Fruit fly (Drosophila melanogaster) Kc167 (cell line): ENCODE measurements around the gene CG14618.

Source experiments
- Myc ChIP-seq: fragments of >200 bp; optimal IDR thresholded peaks from 2 replicates; lab custom pipeline; 2017; ENCODE audit warnings: missing external identifiers
- Sin3A ChIP-seq: fragments of >200 bp; optimal IDR thresholded peaks from 2 replicates; lab custom pipeline; 2018; ENCODE audit warnings: missing external identifiers
- h ChIP-seq: fragments of >200 bp; optimal IDR thresholded peaks from 3 replicates; lab custom pipeline; 2018; ENCODE audit warnings: missing external identifiers
- insv ChIP-seq: fragments of >200 bp; optimal IDR thresholded peaks from 3 replicates; lab custom pipeline; 2018; ENCODE audit warnings: missing external identifiers
- psq ChIP-seq: fragments of >200 bp; optimal IDR thresholded peaks from 2 replicates; lab custom pipeline; 2017; ENCODE audit warnings: missing external identifiers
- ttk ChIP-seq: sonication (Bioruptor generic); optimal IDR thresholded peaks from 2 replicates; lab custom pipeline; 2017; ENCODE audit warnings: missing external identifiers

The CG14618 gene

DNA sequence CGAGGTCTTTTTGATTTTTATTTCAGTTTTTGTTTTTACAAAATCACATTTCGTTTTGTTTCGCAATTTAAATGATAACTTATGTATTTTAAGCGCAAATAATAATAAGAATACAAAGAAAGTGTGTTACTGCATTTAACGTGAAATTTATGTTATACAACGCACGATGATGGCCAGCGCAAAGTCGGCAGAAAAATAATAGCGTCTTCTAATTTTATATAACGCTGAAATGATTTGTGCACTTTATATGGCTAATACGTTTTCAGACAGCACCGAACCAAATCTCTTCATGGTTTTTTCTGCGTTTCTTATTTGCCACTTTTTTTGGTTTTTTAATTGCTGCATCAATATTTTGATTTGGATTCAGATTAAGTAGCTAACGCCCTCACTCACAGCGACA lies 1.4 kb downstream of the CG14618 start:
- TF ChIP-seq Sin3A (lab: Kevin White, UChicago): no peak

DNA sequence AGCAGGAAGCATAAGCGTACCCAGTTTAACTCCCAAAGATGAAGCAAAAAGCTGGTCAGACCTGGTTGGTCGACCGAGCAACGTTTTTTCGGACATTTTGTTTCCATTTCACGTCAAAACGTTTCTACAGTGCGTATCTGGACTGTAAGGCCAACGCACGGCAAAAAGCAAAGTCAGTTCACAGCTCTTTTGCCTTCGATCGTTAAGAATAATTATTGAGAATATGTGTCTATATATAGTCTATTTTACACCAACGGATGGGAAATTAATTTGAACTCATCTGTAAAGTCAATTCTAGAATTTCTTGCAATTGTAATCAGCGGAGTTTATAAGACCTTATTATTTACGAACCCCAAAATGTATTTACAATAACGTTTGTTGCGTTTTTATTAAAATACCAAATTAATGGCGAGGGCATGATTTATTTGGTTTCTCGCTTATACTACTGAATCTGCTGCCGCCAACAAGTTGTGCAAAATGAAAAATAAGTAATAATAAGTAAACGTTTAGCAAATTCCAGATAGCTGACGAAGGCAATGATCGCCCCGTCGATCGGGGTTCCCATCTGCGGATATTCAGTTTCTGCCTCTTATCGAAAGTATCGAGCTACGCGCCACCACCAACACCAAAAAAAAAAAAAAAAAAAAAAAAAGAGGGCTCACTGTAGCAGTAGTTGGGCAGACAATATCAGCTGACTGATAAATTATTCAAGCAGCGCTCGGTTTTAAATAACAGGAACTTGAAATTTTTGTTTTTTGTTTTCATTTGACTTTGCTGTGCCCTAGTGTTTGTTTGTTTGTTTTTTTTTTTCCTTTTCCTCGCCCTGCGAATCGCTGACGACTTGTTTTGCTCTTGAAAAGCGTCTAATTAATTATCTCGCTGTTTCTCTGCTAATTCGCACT lies 4.4 kb downstream of the CG14618 start:
- TF ChIP-seq h (lab: Kevin White, UChicago) (no peak), insv (no peak), psq (lab: Kevin White, UChicago) (no peak), ttk (no peak), Myc (no peak), Sin3A (lab: Kevin White, UChicago) (no peak)

DNA sequence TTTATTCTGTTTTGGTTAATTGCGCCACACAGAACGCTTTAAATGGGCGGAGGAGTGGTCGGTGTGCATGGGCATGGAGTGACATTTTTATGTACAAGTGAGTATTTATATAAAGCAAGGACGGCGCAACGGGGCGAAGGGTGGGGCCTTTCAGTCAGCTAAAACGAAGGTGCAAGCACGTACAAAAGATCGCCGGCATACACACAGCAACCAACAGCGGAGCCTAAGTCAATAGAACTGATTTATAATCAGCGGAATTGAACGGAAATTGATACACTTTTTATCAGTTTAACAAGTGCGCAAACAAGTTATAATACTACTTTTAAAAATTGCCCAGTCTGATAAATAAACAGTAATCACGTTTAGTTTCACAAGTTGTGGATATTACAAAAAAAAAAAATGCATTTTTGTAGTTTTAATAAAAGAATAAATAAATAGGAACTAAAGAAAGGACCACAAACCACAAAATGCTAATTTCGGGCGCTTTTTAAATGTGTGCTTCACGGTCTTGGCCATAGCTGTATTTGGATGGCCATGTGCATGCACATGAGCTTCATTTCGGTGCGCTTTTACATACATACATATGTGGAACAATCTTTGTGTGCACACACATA lies 5.8 kb downstream of the CG14618 start:
- TF ChIP-seq Myc (no peak), psq (lab: Kevin White, UChicago) (no peak)

DNA sequence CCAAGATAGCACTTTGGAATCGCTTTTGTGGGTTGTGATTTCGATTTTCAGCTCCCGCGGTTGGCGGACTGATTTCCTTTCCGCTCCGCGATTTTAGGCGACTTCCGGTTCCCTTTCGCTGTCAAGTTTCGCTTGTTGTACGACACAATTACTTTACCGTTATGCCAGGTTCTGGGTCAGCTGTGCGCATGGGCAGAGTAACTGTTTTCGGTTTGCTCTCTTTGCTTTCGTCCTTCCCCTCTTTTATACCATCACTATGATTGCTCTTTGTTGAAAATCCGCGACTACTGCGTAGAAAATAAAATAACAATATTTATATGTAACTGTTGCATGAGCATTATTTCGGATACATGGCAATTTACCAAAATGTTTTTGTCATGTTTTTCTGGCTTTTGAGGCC lies 7.1 kb downstream of the CG14618 start:
- TF ChIP-seq psq (lab: Kevin White, UChicago) (no peak), insv (no peak), h (lab: Kevin White, UChicago) (no peak), Myc (no peak), ttk (no peak), Sin3A (lab: Kevin White, UChicago) (no peak)

DNA sequence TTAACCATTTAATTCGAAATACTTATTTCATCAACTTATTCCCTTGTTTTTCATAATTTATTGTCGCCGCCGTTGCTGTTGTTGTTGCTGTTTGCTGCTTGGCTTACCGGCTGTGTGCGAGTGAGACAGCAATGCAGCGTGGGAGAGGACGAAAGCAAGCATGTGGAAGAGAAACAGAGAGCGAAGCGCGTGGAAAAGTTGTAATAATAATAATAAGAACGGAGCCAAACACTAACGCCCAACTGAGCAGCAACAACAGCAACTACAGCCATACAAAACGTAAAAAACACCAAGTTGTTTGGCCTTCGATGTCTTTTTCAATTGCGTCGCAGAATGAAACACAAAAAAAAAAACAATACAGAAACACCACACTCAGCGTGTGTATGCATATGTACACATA lies 7.6 kb downstream of the CG14618 start:
- TF ChIP-seq psq (lab: Kevin White, UChicago) (no peak), Sin3A (lab: Kevin White, UChicago) (no peak), ttk (no peak), insv (no peak), h (lab: Kevin White, UChicago) (no peak), Myc (no peak)

DNA sequence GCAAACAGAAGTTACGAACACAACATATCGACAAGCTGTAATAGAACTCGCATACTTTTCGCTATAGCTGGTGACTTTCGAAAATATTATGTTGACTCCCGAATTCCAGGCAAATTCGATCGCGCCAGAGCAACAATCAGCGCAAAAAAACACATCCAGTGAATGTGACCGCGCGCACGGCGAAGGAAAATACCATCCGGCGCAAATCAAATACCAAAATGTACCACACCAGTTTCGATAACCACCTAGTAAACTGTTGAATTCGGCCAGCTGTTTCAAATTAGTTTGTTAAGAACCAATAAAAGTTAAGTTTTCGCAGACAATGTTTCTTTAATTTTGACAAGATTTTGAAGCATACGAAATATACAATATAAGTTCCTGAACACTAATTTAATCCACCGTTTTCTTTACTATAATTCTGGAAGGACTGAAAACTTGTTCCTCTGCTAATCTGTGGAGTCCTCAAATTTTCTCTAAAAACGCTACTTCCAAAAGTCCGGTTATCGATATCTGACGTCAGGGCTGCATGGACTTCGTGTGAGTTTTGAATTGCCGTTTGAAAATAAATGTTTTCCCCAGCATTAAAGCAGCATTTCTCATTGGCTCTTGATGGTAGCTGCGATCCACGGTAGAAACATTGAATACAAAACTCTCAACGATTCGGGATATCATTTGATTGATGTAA lies 8.5 kb downstream of the CG14618 start, which contains the start of the genes Cp110 and CG12576:
TSS of gene Cp110 (plus strand) at position 223 of the 685 bp plus-strand sequence.
TSS of gene CG12576 (minus strand) at position 498 of the 685 bp plus-strand sequence.
- TF ChIP-seq Myc: no peak
- no peak for TF ChIP-seq psq (lab: Kevin White, UChicago)
- no peak for TF ChIP-seq insv
- TF ChIP-seq ttk: no peak
- no peak for TF ChIP-seq h (lab: Kevin White, UChicago)
- no peak for TF ChIP-seq Sin3A (lab: Kevin White, UChicago)

DNA sequence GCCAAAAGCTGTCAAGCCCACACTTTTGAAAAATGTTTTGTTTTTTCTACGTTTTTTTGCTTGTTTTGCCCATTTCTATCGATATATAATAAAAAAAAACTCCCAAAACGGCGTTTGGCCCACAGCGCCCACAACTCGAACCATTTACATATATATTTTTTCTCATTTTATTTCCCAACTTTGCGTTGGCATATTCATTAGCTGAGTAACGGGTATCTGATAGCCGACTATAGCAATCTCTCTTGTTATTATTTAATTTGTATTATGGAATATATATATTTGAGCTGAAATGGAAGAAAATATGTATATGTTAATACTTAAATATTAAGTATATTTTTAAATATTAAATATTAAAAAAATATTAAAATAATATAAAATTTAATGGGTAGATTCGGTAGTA lies 13.0 kb downstream of the CG14618 start:
- TF ChIP-seq insv: no peak
- TF ChIP-seq h (lab: Kevin White, UChicago): no peak
- TF ChIP-seq Sin3A (lab: Kevin White, UChicago): no peak
- no peak for TF ChIP-seq ttk
- TF ChIP-seq psq (lab: Kevin White, UChicago): no peak
- TF ChIP-seq Myc: no peak

DNA sequence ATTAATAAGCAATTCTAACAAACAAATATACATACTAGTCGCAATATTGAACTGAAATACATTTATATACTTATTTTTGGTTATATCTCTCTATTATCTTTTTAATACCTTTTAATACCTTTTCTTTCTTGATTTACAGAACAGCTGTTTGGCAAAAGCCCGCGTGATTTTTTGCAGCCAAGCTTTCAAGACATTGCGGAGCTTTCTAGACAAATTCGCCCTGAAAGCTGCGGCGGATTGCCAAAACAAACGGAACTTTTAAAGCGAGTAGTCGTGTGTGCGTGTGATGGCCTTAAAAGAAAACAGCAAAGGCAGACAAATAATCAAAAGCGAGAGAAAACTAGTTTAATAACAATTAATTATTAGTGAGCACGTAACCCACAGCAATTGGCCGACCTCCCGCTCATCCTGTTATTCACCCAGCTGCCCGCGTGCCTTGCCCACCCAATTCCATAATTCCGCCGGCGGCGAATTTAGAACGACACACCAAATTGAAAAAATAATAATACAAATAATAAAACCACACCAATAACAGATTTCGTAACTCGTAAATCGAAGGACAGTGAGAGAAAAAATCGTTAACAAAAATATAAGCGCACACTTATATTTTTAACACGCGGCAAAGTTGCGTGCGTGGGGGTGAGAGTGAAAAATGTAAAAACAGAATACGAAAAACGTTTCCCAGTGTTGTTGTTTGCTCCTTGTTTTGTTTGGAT lies 13.6 kb downstream of the CG14618 start:
- TF ChIP-seq insv (no peak), h (lab: Kevin White, UChicago) (no peak), ttk (no peak), Sin3A (lab: Kevin White, UChicago) (no peak), Myc (no peak), psq (lab: Kevin White, UChicago) (no peak)

DNA sequence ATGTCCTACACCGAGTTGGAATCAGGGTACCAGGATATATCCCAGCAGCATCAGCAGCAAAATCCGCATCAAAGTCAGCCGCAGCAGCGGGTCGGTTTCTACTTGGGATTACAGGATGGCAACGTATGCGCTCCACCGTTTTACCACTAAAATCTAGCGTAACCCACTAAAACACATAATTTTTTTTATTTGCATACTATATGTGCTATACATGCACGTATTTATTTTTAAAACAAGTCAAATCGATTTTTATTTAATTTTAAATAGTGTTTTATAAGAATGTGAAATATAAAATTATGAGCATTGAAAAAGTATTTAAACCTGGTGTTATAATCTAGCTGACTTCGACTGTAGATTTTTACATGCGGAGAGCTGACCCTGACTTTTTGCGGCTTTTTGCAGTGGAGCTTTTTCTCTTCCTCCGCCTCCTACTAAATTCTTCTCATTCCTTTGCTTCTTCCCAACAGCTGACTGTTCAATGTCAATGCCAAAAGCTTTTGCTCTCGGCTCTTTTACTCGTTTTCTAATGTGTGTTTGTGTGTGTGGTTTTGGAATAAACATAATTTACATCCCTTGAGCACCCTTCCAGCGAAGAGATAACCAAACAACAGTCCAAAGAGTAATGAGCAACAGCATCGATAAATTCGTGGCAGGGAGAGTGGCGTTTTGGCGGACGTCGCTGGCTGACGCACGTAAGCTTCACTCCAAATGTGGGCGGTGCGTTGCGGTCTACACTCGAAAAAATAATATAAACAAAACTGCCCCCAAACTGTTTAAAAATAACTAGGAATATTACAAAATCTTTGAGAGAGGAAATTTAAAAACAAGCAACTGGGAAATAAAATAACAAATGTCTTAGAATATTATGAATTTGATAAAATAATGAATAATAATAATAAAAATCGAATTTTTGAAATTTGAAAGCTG lies 14.4 kb downstream of the CG14618 start:
- TF ChIP-seq ttk (no peak), h (lab: Kevin White, UChicago) (no peak), psq (lab: Kevin White, UChicago) (no peak), insv (no peak), Myc (no peak), Sin3A (lab: Kevin White, UChicago) (no peak)

DNA sequence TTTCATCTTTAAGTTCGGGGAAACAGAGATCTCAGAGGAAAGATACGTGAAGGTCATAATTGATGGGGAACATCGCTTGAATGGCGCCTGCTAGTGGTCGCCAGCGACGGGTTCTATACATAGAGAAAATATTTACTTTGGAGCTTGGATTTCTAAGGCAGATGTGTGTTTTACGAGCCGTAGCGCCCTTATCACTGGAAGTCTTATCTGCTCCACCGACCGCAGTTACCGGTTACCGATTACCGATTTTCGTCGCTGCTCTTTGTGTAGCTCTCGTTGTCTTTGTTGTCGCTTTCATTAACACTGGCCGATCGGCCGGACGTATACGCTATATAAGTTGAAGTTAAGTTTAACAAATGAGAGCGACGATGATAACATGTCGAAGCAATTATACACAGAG lies 17.1 kb downstream of the CG14618 start:
- TF ChIP-seq psq (lab: Kevin White, UChicago) (no peak), insv (no peak), ttk (no peak), Sin3A (lab: Kevin White, UChicago) (no peak), Myc (no peak), h (lab: Kevin White, UChicago) (no peak)

DNA sequence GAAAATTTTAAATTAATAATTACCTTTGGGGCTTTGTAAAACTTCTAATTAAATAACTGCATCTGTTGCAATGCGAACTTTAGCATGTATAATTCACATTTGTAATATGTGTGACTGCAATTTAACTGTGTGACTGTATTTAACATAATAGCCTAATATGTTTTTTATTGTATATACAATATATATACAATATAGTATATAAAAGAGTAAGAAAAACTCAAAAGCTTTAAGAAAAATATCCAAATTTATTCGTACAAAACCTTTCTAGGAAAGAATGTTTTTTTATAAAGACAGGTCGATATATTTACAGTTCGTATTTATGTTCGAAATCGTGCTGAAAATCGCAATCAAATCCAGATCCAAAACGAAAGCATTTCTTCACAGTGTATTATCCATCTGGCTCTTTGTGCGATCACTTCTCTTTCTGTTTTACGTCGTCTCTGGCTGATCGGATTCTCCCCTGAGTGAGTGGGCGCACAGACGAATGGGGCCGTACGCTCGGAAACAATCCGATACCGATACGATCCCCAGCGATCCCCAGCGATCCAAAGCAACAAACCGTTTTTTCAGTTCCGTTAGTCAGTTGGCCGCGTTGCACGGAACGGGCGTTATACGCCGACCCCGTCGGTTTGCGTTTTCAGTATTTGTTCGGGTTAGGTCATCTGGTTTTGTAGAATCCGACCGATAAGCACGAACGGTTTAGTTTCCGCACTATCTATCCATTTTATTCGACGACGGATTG lies 17.7 kb downstream of the CG14618 start:
- TF ChIP-seq insv (no peak), h (lab: Kevin White, UChicago) (no peak), psq (lab: Kevin White, UChicago) (no peak), Sin3A (lab: Kevin White, UChicago) (no peak), ttk (no peak), Myc (no peak)
